Worm (Caenorhabditis elegans) whole organism, L3 larva: Measurements from ENCODE around the gene htrl-1.

Experiments used
- aly-2 ChIP-seq: fragments of 150-350 bp; optimal IDR thresholded peaks from 2 replicates; lab custom pipeline; 2014; ENCODE audit warnings: missing biosample characterization, missing genetic modification characterization
- nhr-25 ChIP-seq: sonication (generic microtip); optimal IDR thresholded peaks from 2 replicates; lab custom pipeline; 2017; ENCODE audit warnings: missing biosample characterization, missing genetic modification characterization
- nhr-28 ChIP-seq: fragments of 150-350 bp; optimal IDR thresholded peaks from 2 replicates; lab custom pipeline; 2014; ENCODE audit warnings: missing biosample characterization, missing genetic modification characterization
- sea-2 ChIP-seq: fragments of 150-350 bp; sonication (generic microtip); optimal IDR thresholded peaks from 4 replicates; lab custom pipeline; 2014; ENCODE audit warnings: missing biosample characterization, missing genetic modification reagents, missing genetic modification characterization

ce11 chrV:11500980-11501379, 4.8 kb upstream of the htrl-1 start:
- no peak for TF ChIP-seq nhr-28 (tag; lab: Kevin White, UChicago)
- TF ChIP-seq sea-2 (GFP tag; lab: Kevin White, UChicago), result no peak
- TF ChIP-seq nhr-25 (tag; lab: Kevin White, UChicago), result no peak
- TF ChIP-seq aly-2 (tag; lab: Kevin White, UChicago), result no peak
